Worm (Caenorhabditis elegans) whole organism, L1 larva: ENCODE measurements around the gene F49E10.4.

ENCODE experiments used
- aha-1 ChIP-seq: fragments of 150-350 bp; optimal IDR thresholded peaks from 2 replicates; lab custom pipeline; 2014; ENCODE audit warnings: missing biosample characterization, missing genetic modification characterization
- ceh-88 ChIP-seq: fragments of 200-800 bp; sonication (Bioruptor generic); IDR thresholded peaks from 2 replicates; pipeline ENCODE4 v1.3.6; 2022; ENCODE audit warnings: missing genetic modification characterization, missing compliant biosample characterization
- dsc-1 ChIP-seq: sonication (generic microtip); optimal IDR thresholded peaks from 2 replicates; lab custom pipeline; 2016; ENCODE audit warnings: mild to moderate bottlenecking, missing genetic modification characterization, missing compliant biosample characterization
- efl-1 ChIP-seq, 4 experiments: fragments of 150-350 bp; optimal IDR thresholded peaks in 3 of 4; peaks in 1 of 4; 1 replicate in 1 of 4; 2 replicates in 3 of 4; lab custom pipeline; 2014; ENCODE audit warnings: missing biosample characterization in 2 of 4, missing genetic modification characterization in 2 of 4, missing genetic modification reagents in 2 of 4
- elt-2 ChIP-seq: sonication (generic microtip); optimal IDR thresholded peaks from 2 replicates; lab custom pipeline; 2016; ENCODE audit warnings: missing genetic modification characterization, mild to moderate bottlenecking, inconsistent platforms, missing compliant biosample characterization, missing genetic modification reagents
- elt-3 ChIP-seq, 6 experiments: fragments of 150-350 bp in 1 of 6; sonication (generic microtip); optimal IDR thresholded peaks; 2 replicates each; lab custom pipeline; 2017 to 2018; ENCODE audit warnings: missing biosample characterization in 6 of 6, missing genetic modification characterization in 6 of 6, inconsistent platforms in 1 of 6
- fkh-10 ChIP-seq: sonication (generic microtip); optimal IDR thresholded peaks from 2 replicates; lab custom pipeline; 2017; ENCODE audit warnings: missing biosample characterization, missing genetic modification reagents, missing genetic modification characterization
- fkh-4 ChIP-seq: sonication (generic microtip); optimal IDR thresholded peaks from 2 replicates; lab custom pipeline; 2016; ENCODE audit warnings: missing compliant biosample characterization, missing genetic modification characterization, borderline replicate concordance
- fkh-8 ChIP-seq: sonication (generic microtip); optimal IDR thresholded peaks from 2 replicates; lab custom pipeline; 2016; ENCODE audit warnings: mild to moderate bottlenecking, missing genetic modification characterization, missing compliant biosample characterization
- grh-1 ChIP-seq: fragments of 200-800 bp; sonication (Bioruptor generic); IDR thresholded peaks from 2 replicates; pipeline ENCODE4 v1.3.6; 2022; ENCODE audit warnings: missing genetic modification reagents, missing genetic modification characterization, missing compliant biosample characterization
- isw-1 ChIP-seq: fragments of 200-800 bp; sonication (Bioruptor generic); IDR thresholded peaks from 2 replicates; pipeline ENCODE4 v1.3.6; 2022; ENCODE audit warnings: missing genetic modification characterization, missing compliant biosample characterization
- lin-14 ChIP-seq: fragments of 200-800 bp; sonication (Bioruptor generic); optimal IDR thresholded peaks from 2 replicates; lab custom pipeline; 2018; ENCODE audit warnings: mild to moderate bottlenecking, missing genetic modification characterization, moderate library complexity, missing compliant biosample characterization
- lin-15B ChIP-seq: fragments of 150-350 bp; sonication (generic microtip); optimal IDR thresholded peaks from 3 replicates; lab custom pipeline; 2014; ENCODE audit warnings: missing biosample characterization, missing genetic modification characterization
- lin-39 ChIP-seq: fragments of 150-350 bp; optimal IDR thresholded peaks from 2 replicates; lab custom pipeline; 2014; ENCODE audit warnings: missing biosample characterization, missing genetic modification reagents, missing genetic modification characterization
- lir-3 ChIP-seq: sonication (generic microtip); optimal IDR thresholded peaks from 2 replicates; lab custom pipeline; 2016; ENCODE audit warnings: mild to moderate bottlenecking, missing genetic modification characterization, moderate library complexity, missing compliant biosample characterization; ENCODE audit not compliant: poor library complexity
- lsy-2 ChIP-seq, 2 experiments: fragments of 150-350 bp; optimal IDR thresholded peaks; 2 replicates each; lab custom pipeline; 2014; ENCODE audit warnings: missing biosample characterization in 2 of 2, missing genetic modification characterization in 2 of 2
- mab-9 ChIP-seq: fragments of 200-800 bp; sonication (Bioruptor generic); IDR thresholded peaks from 2 replicates; pipeline ENCODE4 v1.3.6; 2022; ENCODE audit warnings: missing genetic modification reagents, missing genetic modification characterization, missing compliant biosample characterization
- mef-2 ChIP-seq: fragments of 150-350 bp; optimal IDR thresholded peaks from 2 replicates; lab custom pipeline; 2014; ENCODE audit warnings: missing biosample characterization, missing genetic modification characterization
- nhr-28 ChIP-seq: fragments of 150-350 bp; optimal IDR thresholded peaks from 2 replicates; lab custom pipeline; 2014; ENCODE audit warnings: missing biosample characterization, missing genetic modification characterization
- nhr-47 ChIP-seq: sonication (generic microtip); optimal IDR thresholded peaks from 2 replicates; lab custom pipeline; 2016; ENCODE audit warnings: mild to moderate bottlenecking, missing genetic modification characterization, moderate library complexity, missing compliant biosample characterization
- nhr-71 ChIP-seq: sonication (generic microtip); optimal IDR thresholded peaks from 2 replicates; lab custom pipeline; 2016; ENCODE audit warnings: mild to moderate bottlenecking, missing genetic modification characterization, moderate library complexity, missing compliant biosample characterization
- nhr-76 ChIP-seq: sonication (generic microtip); optimal IDR thresholded peaks from 2 replicates; lab custom pipeline; 2017; ENCODE audit warnings: missing biosample characterization, missing genetic modification characterization
- nhr-77 ChIP-seq: fragments of 150-350 bp; optimal IDR thresholded peaks from 2 replicates; lab custom pipeline; 2014; ENCODE audit warnings: missing biosample characterization, missing genetic modification characterization
- pax-3 ChIP-seq: fragments of 200-800 bp; sonication (Bioruptor generic); optimal IDR thresholded peaks from 2 replicates; lab custom pipeline; 2018; ENCODE audit warnings: mild to moderate bottlenecking, missing genetic modification characterization, moderate library complexity, missing compliant biosample characterization
- skn-1 ChIP-seq: fragments of 150-350 bp; optimal IDR thresholded peaks from 2 replicates; lab custom pipeline; 2014; ENCODE audit warnings: missing biosample characterization, missing genetic modification characterization
- snu-23 ChIP-seq: sonication (generic microtip); optimal IDR thresholded peaks from 2 replicates; lab custom pipeline; 2016; ENCODE audit warnings: missing genetic modification characterization, missing compliant biosample characterization
- sox-4 ChIP-seq: sonication (generic microtip); optimal IDR thresholded peaks from 2 replicates; lab custom pipeline; 2016; ENCODE audit warnings: missing genetic modification characterization, missing compliant biosample characterization
- sptf-1 ChIP-seq: fragments of 150-350 bp; optimal IDR thresholded peaks from 2 replicates; lab custom pipeline; 2014; ENCODE audit warnings: missing biosample characterization, missing genetic modification characterization
- tbx-2 ChIP-seq: sonication (generic microtip); optimal IDR thresholded peaks from 2 replicates; lab custom pipeline; 2016; ENCODE audit warnings: missing genetic modification characterization, missing compliant biosample characterization
- unc-30 ChIP-seq: sonication (generic microtip); optimal IDR thresholded peaks from 2 replicates; lab custom pipeline; 2017; ENCODE audit warnings: missing biosample characterization, missing genetic modification characterization
- unc-62 ChIP-seq: fragments of 150-350 bp; optimal IDR thresholded peaks from 2 replicates; lab custom pipeline; 2014; ENCODE audit warnings: missing biosample characterization, missing genetic modification reagents, missing genetic modification characterization
- unc-86 ChIP-seq: sonication (generic microtip); optimal IDR thresholded peaks from 2 replicates; lab custom pipeline; 2016; ENCODE audit warnings: missing genetic modification characterization, missing compliant biosample characterization
- unc-98 ChIP-seq: fragments of 200-800 bp; sonication (Bioruptor generic); IDR thresholded peaks from 2 replicates; pipeline ENCODE4 v1.3.6; 2022; ENCODE audit warnings: missing genetic modification characterization, missing compliant biosample characterization

The F49E10.4 gene

ce11 chrX:5890080-5890479, 14.4 kb downstream of the F49E10.4 start, which contains the start of gene F49E10.2 (continued):
- TF ChIP-seq elt-2 (tag; lab: Kevin White, UChicago) (no peak), unc-62 (GFP tag; lab: Kevin White, UChicago) (no peak)

- TF ChIP-seq nhr-71 (tag; lab: Kevin White, UChicago) (peak; percentile 14), lin-14 (GFP tag; lab: Kevin White, UChicago) (peak; percentile 72), skn-1 (no peak), pax-3 (tag; lab: Kevin White, UChicago) (no peak), nhr-76 (tag; lab: Kevin White, UChicago) (no peak), unc-98 (GFP tag; lab: Robert Waterston, UW) (no peak), unc-86 (tag; lab: Kevin White, UChicago) (peak; percentile 32), tbx-2 (peak; percentile 51), fkh-4 (tag; lab: Kevin White, UChicago) (no peak), fkh-10 (GFP tag; lab: Kevin White, UChicago) (peak; percentile 95)
Observed at ce11 chrX:5896001-5896400, 20.3 kb downstream of the F49E10.4 start.

- TF ChIP-seq ceh-88 = no peak
- TF ChIP-seq unc-30 (tag; lab: Kevin White, UChicago) = no peak
- TF ChIP-seq, all 84 proteins: peak for 0
Observed at ce11 chrX:5897038-5897437, 21.4 kb downstream of the F49E10.4 start, which contains the start of gene tbc-16. Gene tbc-16, plus strand, starts transcription at chrX:5897338.

- TF ChIP-seq aha-1 (tag; lab: Kevin White, UChicago) (no peak), efl-1 (optimal IDR thresholded peaks at IDR 0.05; lab: Kevin White, UChicago) (no peak), efl-1 (GFP tag; optimal IDR thresholded peaks at IDR 0.05 in 1 of 2; lab: Kevin White, UChicago) (peak in 1 of 2 experiments; percentile 83)
Observed at ce11 chrX:5901499-5901898, 25.8 kb downstream of the F49E10.4 start.

- no peak for TF ChIP-seq lin-39 (tag; lab: Kevin White, UChicago)
- peak; percentile 15 for TF ChIP-seq lin-14 (GFP tag; lab: Kevin White, UChicago)
- TF ChIP-seq, all 84 proteins: peak for 1
Observed at ce11 chrX:5903896-5904295, 28.2 kb downstream of the F49E10.4 start.

DNA sequence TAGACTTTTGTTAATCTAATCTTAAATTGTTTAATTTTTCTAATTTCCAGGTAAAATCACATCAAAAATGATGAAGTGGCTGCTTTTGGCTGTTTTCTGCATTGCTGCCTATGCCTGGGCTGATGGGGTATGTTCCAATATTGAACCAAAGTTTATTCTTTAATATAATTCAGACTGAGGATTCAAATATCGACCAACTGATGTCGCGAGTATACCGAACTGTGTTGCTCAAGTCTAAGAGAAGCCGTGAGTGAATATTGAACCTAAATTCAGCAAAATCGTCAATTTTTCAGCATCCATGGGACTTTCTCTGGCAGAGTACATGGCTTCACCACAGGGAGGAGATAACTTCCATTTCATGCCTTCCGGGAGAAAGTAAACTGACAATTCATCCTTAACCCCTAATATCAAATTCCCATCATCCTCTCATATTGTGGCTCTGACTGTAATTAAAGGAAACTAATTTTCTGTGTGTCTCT, 29.0 kb downstream of the F49E10.4 start, which contains the start of gene nlp-49:
TSS of gene nlp-49 (plus strand) at position 51 of the 479 bp plus-strand sequence.
- TF ChIP-seq isw-1 (GFP tag; lab: Robert Waterston, UW) = no peak
- TF ChIP-seq nhr-77 (tag; lab: Kevin White, UChicago) = no peak
- TF ChIP-seq elt-3 (tag; optimal IDR thresholded peaks at IDR 0.05; lab: Kevin White, UChicago) = no peak

DNA sequence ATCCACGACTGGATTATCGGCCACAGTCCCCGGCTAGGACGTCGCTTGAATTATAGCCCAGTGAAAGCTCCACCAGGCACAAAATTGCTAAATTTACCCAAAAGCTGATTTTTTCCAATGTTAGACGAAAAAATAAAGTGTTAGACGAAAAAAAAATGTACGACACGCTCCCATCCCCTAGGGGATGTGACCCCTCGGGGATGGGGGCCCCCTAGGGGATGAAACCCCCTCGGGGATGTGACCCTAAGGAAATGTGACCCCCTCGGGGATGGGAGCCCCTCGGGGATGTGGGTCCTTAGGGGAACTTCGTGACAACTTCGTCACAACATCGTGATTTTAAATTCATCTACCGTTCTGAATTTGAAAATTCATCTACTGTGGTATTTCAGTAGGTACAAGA, 30.1 kb downstream of the F49E10.4 start:
- TF ChIP-seq lsy-2 (tag; optimal IDR thresholded peaks at IDR 0.05; lab: Kevin White, UChicago) (no peak), unc-98 (GFP tag; lab: Robert Waterston, UW) (no peak), fkh-8 (no peak), nhr-47 (no peak), mef-2 (tag; lab: Kevin White, UChicago) (no peak)

- TF ChIP-seq sox-4 (tag; lab: Kevin White, UChicago) (no peak), snu-23 (no peak), unc-86 (tag; lab: Kevin White, UChicago) (no peak), lir-3 (tag; lab: Kevin White, UChicago) (no peak), grh-1 (GFP tag; lab: Robert Waterston, UW) (no peak), nhr-28 (no peak), lin-15B (tag; lab: Kevin White, UChicago) (no peak), mab-9 (no peak), sptf-1 (tag; lab: Kevin White, UChicago) (no peak), tbx-2 (no peak), dsc-1 (no peak), nhr-77 (tag; lab: Kevin White, UChicago) (no peak)
- TF ChIP-seq, all 84 proteins: peak for 0
Observed at ce11 chrX:5917284-5917683, 41.6 kb downstream of the F49E10.4 start, which contains the start of gene Y23B4A.1. Gene Y23B4A.1, minus strand, starts transcription at chrX:5917384.
